Worm (Caenorhabditis elegans) whole organism, L2 larva: ENCODE results near the gene umps-1.

Experiments used
- alr-1 ChIP-seq: fragments of 150-350 bp; optimal IDR thresholded peaks from 2 replicates; lab custom pipeline; 2014; ENCODE audit warnings: missing biosample characterization, missing genetic modification characterization
- blmp-1 ChIP-seq: sonication (generic microtip); optimal IDR thresholded peaks from 2 replicates; lab custom pipeline; 2017; ENCODE audit warnings: missing genetic modification characterization, mild to moderate bottlenecking, missing compliant biosample characterization, antibody characterized with exemption, moderate library complexity; ENCODE audit not compliant: insufficient read depth
- lin-39 ChIP-seq: fragments of 150-350 bp; optimal IDR thresholded peaks from 2 replicates; lab custom pipeline; 2014; ENCODE audit warnings: missing biosample characterization, missing genetic modification reagents, missing genetic modification characterization
- nhr-11 ChIP-seq: fragments of 150-350 bp; optimal IDR thresholded peaks from 2 replicates; lab custom pipeline; 2014; ENCODE audit warnings: missing biosample characterization, missing genetic modification characterization
- nhr-23 ChIP-seq: fragments of 150-350 bp; optimal IDR thresholded peaks from 2 replicates; lab custom pipeline; 2014; ENCODE audit warnings: missing biosample characterization, missing genetic modification reagents, missing genetic modification characterization
- skn-1 ChIP-seq: sonication (generic microtip); optimal IDR thresholded peaks from 2 replicates; lab custom pipeline; 2017; ENCODE audit warnings: missing biosample characterization, missing genetic modification characterization
- snpc-4 ChIP-seq: fragments of 150-350 bp; optimal IDR thresholded peaks from 2 replicates; lab custom pipeline; 2014; ENCODE audit warnings: missing biosample characterization, missing genetic modification characterization
- unc-39 ChIP-seq: fragments of 150-350 bp; optimal IDR thresholded peaks from 2 replicates; lab custom pipeline; 2014; ENCODE audit warnings: missing biosample characterization, missing genetic modification characterization
- unc-62 ChIP-seq: fragments of 150-350 bp; optimal IDR thresholded peaks from 2 replicates; lab custom pipeline; 2014; ENCODE audit warnings: missing biosample characterization, missing genetic modification reagents, missing genetic modification characterization
- ztf-4 ChIP-seq: fragments of 150-350 bp; optimal IDR thresholded peaks from 2 replicates; lab custom pipeline; 2014; ENCODE audit warnings: missing biosample characterization, missing genetic modification characterization

ce11 chrIII:10362920-10363319 is 5.5 kb upstream of the umps-1 start:
- TF ChIP-seq ztf-4 (tag; lab: Kevin White, UChicago) (no peak), nhr-11 (tag; lab: Kevin White, UChicago) (no peak), snpc-4 (tag; lab: Kevin White, UChicago) (no peak), unc-39 (no peak), nhr-23 (tag; lab: Kevin White, UChicago) (no peak), unc-62 (no peak), lin-39 (tag; lab: Kevin White, UChicago) (no peak), alr-1 (tag; lab: Kevin White, UChicago) (no peak), blmp-1 (tag; lab: Kevin White, UChicago) (no peak), skn-1 (no peak)
